Fruit fly (Drosophila melanogaster) whole organism, prepupa: ENCODE results near the gene CG11151.

ENCODE experiments used
- Blimp-1 ChIP-seq: fragments of 200-800 bp; sonication (Bioruptor generic); optimal IDR thresholded peaks from 3 replicates; lab custom pipeline; 2017; ENCODE audit warnings: missing biosample characterization, missing genetic modification characterization, mild to moderate bottlenecking, moderate library complexity, missing genetic modification reagents
- CG10669 ChIP-seq: fragments of 200-800 bp; sonication (Bioruptor generic); optimal IDR thresholded peaks from 3 replicates; lab custom pipeline; 2018; ENCODE audit warnings: missing biosample characterization, mild to moderate bottlenecking, missing genetic modification characterization, moderate library complexity
- CG11294 ChIP-seq: fragments of 200-800 bp; sonication (Bioruptor generic); IDR thresholded peaks from 2 replicates; pipeline ENCODE4 v1.3.6; 2022; ENCODE audit warnings: missing biosample characterization, missing genetic modification characterization
- CG11762 ChIP-seq: fragments of 200-800 bp; sonication (Bioruptor generic); optimal IDR thresholded peaks from 3 replicates; lab custom pipeline; 2016; ENCODE audit warnings: missing biosample characterization, missing genetic modification characterization; ENCODE audit not compliant: insufficient read depth
- CG15336 ChIP-seq: fragments of 200-800 bp; sonication (Bioruptor generic); IDR thresholded peaks from 2 replicates; pipeline ENCODE4 v1.3.6; 2022; ENCODE audit warnings: missing biosample characterization, missing genetic modification characterization
- CG1621 ChIP-seq: fragments of 200-800 bp; sonication (Bioruptor generic); optimal IDR thresholded peaks from 3 replicates; lab custom pipeline; 2018; ENCODE audit warnings: missing biosample characterization, mild to moderate bottlenecking, missing genetic modification characterization
- CG16779 ChIP-seq: fragments of 200-800 bp; sonication (Bioruptor generic); optimal IDR thresholded peaks from 3 replicates; lab custom pipeline; 2017; ENCODE audit warnings: missing biosample characterization, mild to moderate bottlenecking, missing genetic modification characterization
- CG31627 ChIP-seq: fragments of 200-800 bp; sonication (Bioruptor generic); optimal IDR thresholded peaks from 3 replicates; lab custom pipeline; 2016; ENCODE audit warnings: missing biosample characterization, missing genetic modification characterization
- CG32006 ChIP-seq: fragments of 200-800 bp; sonication (Bioruptor generic); optimal IDR thresholded peaks from 3 replicates; lab custom pipeline; 2017; ENCODE audit warnings: missing biosample characterization, mild to moderate bottlenecking, missing genetic modification characterization
- CG4318 ChIP-seq: fragments of 200-800 bp; sonication (Bioruptor generic); optimal IDR thresholded peaks from 3 replicates; lab custom pipeline; 2017; ENCODE audit warnings: missing biosample characterization, mild to moderate bottlenecking, missing genetic modification characterization
- CG6163 ChIP-seq: fragments of 200-800 bp; sonication (Bioruptor generic); IDR thresholded peaks from 3 replicates; pipeline ENCODE4 v1.3.6; 2022; ENCODE audit warnings: missing biosample characterization, missing genetic modification characterization
- CG6276 ChIP-seq: fragments of 200-800 bp; sonication (Bioruptor generic); optimal IDR thresholded peaks from 2 replicates; lab custom pipeline; 2017; ENCODE audit warnings: missing biosample characterization, mild to moderate bottlenecking, missing genetic modification characterization
- CG6854 ChIP-seq: fragments of 200-800 bp; sonication (Bioruptor generic); optimal IDR thresholded peaks from 2 replicates; lab custom pipeline; 2017; ENCODE audit warnings: missing biosample characterization, mild to moderate bottlenecking, missing genetic modification characterization
- CG7368 ChIP-seq: fragments of 200-800 bp; sonication (Bioruptor generic); optimal IDR thresholded peaks from 3 replicates; lab custom pipeline; 2016; ENCODE audit warnings: missing biosample characterization, missing genetic modification characterization
- CG8119 ChIP-seq: fragments of 200-800 bp; sonication (Bioruptor generic); IDR thresholded peaks from 3 replicates; pipeline ENCODE4 v1.3.6; 2022; ENCODE audit warnings: missing biosample characterization, missing genetic modification characterization
- CG8319 ChIP-seq: fragments of 200-800 bp; sonication (Bioruptor generic); optimal IDR thresholded peaks from 3 replicates; lab custom pipeline; 2016; ENCODE audit warnings: missing biosample characterization, missing genetic modification characterization
- CG8632 ChIP-seq: fragments of 200-800 bp; sonication (Bioruptor generic); optimal IDR thresholded peaks from 3 replicates; lab custom pipeline; 2016; ENCODE audit warnings: missing biosample characterization, missing genetic modification characterization
- CG9139 ChIP-seq: fragments of 200-800 bp; sonication (Bioruptor generic); optimal IDR thresholded peaks from 3 replicates; lab custom pipeline; 2017; ENCODE audit warnings: missing biosample characterization, mild to moderate bottlenecking, missing genetic modification characterization
- Eip75B ChIP-seq: fragments of 200-800 bp; sonication (Bioruptor generic); optimal IDR thresholded peaks from 3 replicates; lab custom pipeline; 2016; ENCODE audit warnings: missing biosample characterization, missing genetic modification characterization
- Eip78C ChIP-seq: fragments of 200-800 bp; sonication (Bioruptor generic); peaks from one replicate; lab custom pipeline; 2016; ENCODE audit warnings: missing biosample characterization, missing genetic modification characterization
- Ets21C ChIP-seq: fragments of 200-800 bp; sonication (Bioruptor generic); optimal IDR thresholded peaks from 3 replicates; lab custom pipeline; 2016; ENCODE audit warnings: missing biosample characterization, missing genetic modification characterization
- Hr39 ChIP-seq: fragments of 200-800 bp; sonication (Bioruptor generic); optimal IDR thresholded peaks from 2 replicates; lab custom pipeline; 2016; ENCODE audit warnings: missing biosample characterization, missing genetic modification characterization
- Hr4 ChIP-seq: fragments of 200-800 bp; sonication (Bioruptor generic); optimal IDR thresholded peaks from 3 replicates; lab custom pipeline; 2016; ENCODE audit warnings: missing biosample characterization, missing genetic modification characterization
- Met ChIP-seq: fragments of 200-800 bp; sonication (Bioruptor generic); optimal IDR thresholded peaks from 3 replicates; lab custom pipeline; 2016; ENCODE audit warnings: missing biosample characterization, missing genetic modification characterization
- OdsH ChIP-seq: fragments of 200-800 bp; sonication (Bioruptor generic); optimal IDR thresholded peaks from 3 replicates; lab custom pipeline; 2016; ENCODE audit warnings: missing biosample characterization, missing genetic modification characterization
- Smox ChIP-seq: fragments of 200-800 bp; sonication (Bioruptor generic); optimal IDR thresholded peaks from 3 replicates; lab custom pipeline; 2016; ENCODE audit warnings: missing biosample characterization, missing genetic modification characterization
- Sox102F ChIP-seq: fragments of 200-800 bp; sonication (Bioruptor generic); optimal IDR thresholded peaks from 2 replicates; lab custom pipeline; 2016; ENCODE audit warnings: missing biosample characterization, mild to moderate bottlenecking, missing genetic modification characterization
- Sox14 ChIP-seq: fragments of 200-800 bp; sonication (Bioruptor generic); optimal IDR thresholded peaks from 3 replicates; lab custom pipeline; 2016; ENCODE audit warnings: missing biosample characterization, missing genetic modification characterization
- Sox15 ChIP-seq: fragments of 200-800 bp; sonication (Bioruptor generic); optimal IDR thresholded peaks from 3 replicates; lab custom pipeline; 2016; ENCODE audit warnings: missing biosample characterization, missing genetic modification characterization
- achi ChIP-seq: fragments of 200-800 bp; sonication (Bioruptor generic); optimal IDR thresholded peaks from 3 replicates; lab custom pipeline; 2016; ENCODE audit warnings: missing biosample characterization, missing genetic modification characterization
- acj6 ChIP-seq: fragments of 200-800 bp; sonication (Bioruptor generic); optimal IDR thresholded peaks from 3 replicates; lab custom pipeline; 2016; ENCODE audit warnings: missing biosample characterization, missing genetic modification characterization
- cyc ChIP-seq: fragments of 200-800 bp; sonication (Bioruptor generic); optimal IDR thresholded peaks from 3 replicates; lab custom pipeline; 2016; ENCODE audit warnings: missing biosample characterization, missing genetic modification characterization
- eg ChIP-seq: fragments of 200-800 bp; sonication (Bioruptor generic); IDR thresholded peaks from 3 replicates; pipeline ENCODE4 v1.3.6; 2022; ENCODE audit warnings: missing biosample characterization, missing genetic modification characterization
- esn ChIP-seq: fragments of 200-800 bp; sonication (Bioruptor generic); optimal IDR thresholded peaks from 2 replicates; lab custom pipeline; 2016; ENCODE audit warnings: missing biosample characterization, mild to moderate bottlenecking, missing genetic modification characterization, moderate library complexity
- fd59A ChIP-seq: fragments of 200-800 bp; sonication (Bioruptor generic); optimal IDR thresholded peaks from 2 replicates; lab custom pipeline; 2017; ENCODE audit warnings: missing biosample characterization, mild to moderate bottlenecking, missing genetic modification characterization, missing genetic modification reagents
- fd85E ChIP-seq: fragments of 200-800 bp; sonication (Bioruptor generic); optimal IDR thresholded peaks from 3 replicates; lab custom pipeline; 2016; ENCODE audit warnings: missing biosample characterization, missing genetic modification characterization
- fkh ChIP-seq: fragments of 200-800 bp; sonication (Bioruptor generic); optimal IDR thresholded peaks from 3 replicates; lab custom pipeline; 2017; ENCODE audit warnings: missing biosample characterization, mild to moderate bottlenecking, missing genetic modification characterization, moderate library complexity
- net ChIP-seq: fragments of 200-800 bp; sonication (Bioruptor generic); optimal IDR thresholded peaks from 3 replicates; lab custom pipeline; 2016; ENCODE audit warnings: missing biosample characterization, missing genetic modification characterization
- pdm3 ChIP-seq: fragments of 200-800 bp; sonication (Bioruptor generic); optimal IDR thresholded peaks from 3 replicates; lab custom pipeline; 2016; ENCODE audit warnings: missing biosample characterization, missing genetic modification characterization
- salr ChIP-seq, 2 experiments: fragments of 200-800 bp; sonication (Bioruptor generic); optimal IDR thresholded peaks; 3 replicates each; lab custom pipeline; 2016 to 2018; ENCODE audit warnings: missing biosample characterization in 2 of 2, missing genetic modification characterization in 2 of 2, mild to moderate bottlenecking in 1 of 2
- spab ChIP-seq: fragments of 200-800 bp; sonication (Bioruptor generic); optimal IDR thresholded peaks from 2 replicates; lab custom pipeline; 2017; ENCODE audit warnings: missing biosample characterization, mild to moderate bottlenecking, missing genetic modification characterization, missing genetic modification reagents
- ss ChIP-seq, 2 experiments: fragments of 200-800 bp; sonication (Bioruptor generic); optimal IDR thresholded peaks; 2 replicates in 1 of 2; 3 replicates in 1 of 2; lab custom pipeline; 2017 to 2018; ENCODE audit warnings: mild to moderate bottlenecking in 2 of 2, missing biosample characterization in 2 of 2, missing genetic modification characterization in 2 of 2, moderate library complexity in 1 of 2
- svp ChIP-seq: fragments of 200-800 bp; sonication (Bioruptor generic); peaks from one replicate; lab custom pipeline; 2016; ENCODE audit warnings: missing biosample characterization, missing genetic modification characterization
- topi ChIP-seq: fragments of 200-800 bp; sonication (Bioruptor generic); optimal IDR thresholded peaks from 3 replicates; lab custom pipeline; 2016; ENCODE audit warnings: missing biosample characterization, missing genetic modification characterization
- vri ChIP-seq: fragments of 200-800 bp; sonication (Bioruptor generic); optimal IDR thresholded peaks from 3 replicates; lab custom pipeline; 2016; ENCODE audit warnings: missing biosample characterization, mild to moderate bottlenecking, missing genetic modification characterization

Gene CG11151

DNA sequence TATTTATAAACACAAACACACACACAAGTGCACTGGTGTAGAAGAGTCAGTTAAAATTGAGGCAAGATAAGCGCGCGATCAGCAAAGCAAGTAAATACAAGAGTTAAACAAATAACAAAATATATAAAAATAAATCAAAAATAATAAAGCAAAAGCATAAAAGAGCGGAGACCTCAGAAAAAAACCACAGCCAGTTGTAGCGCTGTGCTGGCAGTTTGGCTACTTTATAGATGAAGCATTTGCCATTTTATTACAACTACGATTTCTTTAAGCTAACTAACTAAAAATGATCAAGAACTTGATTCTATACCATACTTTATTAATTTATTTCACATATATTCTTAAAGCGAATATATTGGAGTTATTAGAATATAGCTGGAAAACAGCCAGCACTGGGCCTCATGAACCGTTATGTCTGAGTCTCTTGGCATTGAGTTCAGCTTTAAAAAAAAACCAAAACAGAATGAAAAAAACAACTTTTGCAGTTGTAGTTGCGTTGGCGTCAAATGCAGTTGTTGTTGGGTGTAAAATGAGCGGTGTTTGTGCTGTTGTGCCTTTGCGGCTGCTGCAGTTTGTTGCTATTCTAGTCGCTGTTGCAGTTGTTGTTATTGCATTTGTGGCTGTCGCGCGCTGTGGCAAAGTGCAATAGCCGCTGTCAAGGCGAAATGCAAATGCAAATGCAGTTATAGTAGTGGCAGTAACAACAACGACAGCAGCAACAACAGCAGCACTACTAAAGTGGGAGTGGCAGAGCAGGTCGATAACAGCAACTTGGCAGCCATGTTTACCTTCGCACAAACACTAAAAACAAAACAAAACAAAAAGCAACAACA is 8.3 kb downstream of the CG11151 start (continued):
- TF ChIP-seq fkh (GFP tag; lab: Kevin White, UChicago) (no peak), fd59A (peak; percentile 9), CG8319 (GFP tag; lab: Kevin White, UChicago) (peak; percentile 18), CG6276 (GFP tag; lab: Kevin White, UChicago) (peak; percentile 72), CG31627 (GFP tag; lab: Kevin White, UChicago) (peak; percentile 2), CG10669 (GFP tag; lab: Kevin White, UChicago) (no peak), eg (GFP tag; lab: Robert Waterston, UW) (peak; percentile 77), CG6854 (no peak), CG6163 (GFP tag; lab: Robert Waterston, UW) (peak; percentile 67; the same call in 2 of the 3 replicates), Sox14 (GFP tag; lab: Kevin White, UChicago) (peak; percentile 11)

- peak; percentile 40 for TF ChIP-seq esn (GFP tag; lab: Kevin White, UChicago)
- no peak for TF ChIP-seq Hr39 (GFP tag; lab: Kevin White, UChicago)
- TF ChIP-seq achi (GFP tag; lab: Kevin White, UChicago) = peak; percentile 26
- peak; percentile 71 for TF ChIP-seq svp (GFP tag; lab: Kevin White, UChicago)
- TF ChIP-seq CG11294 (GFP tag; lab: Robert Waterston, UW) = peak; percentile 59
- TF ChIP-seq Ets21C (GFP tag; lab: Kevin White, UChicago) = no peak
- TF ChIP-seq pdm3 = no peak
- TF ChIP-seq fd85E (GFP tag; lab: Kevin White, UChicago) = no peak
- no peak for TF ChIP-seq CG16779 (tag; lab: Kevin White, UChicago)
- no peak for TF ChIP-seq cyc (GFP tag; lab: Kevin White, UChicago)
- peak; percentile 88 for TF ChIP-seq vri (GFP tag; lab: Kevin White, UChicago)
- peak; percentile 75; the same call in 2 of the 3 replicates for TF ChIP-seq CG8119 (GFP tag; lab: Robert Waterston, UW)
- TF ChIP-seq Sox102F = peak; percentile 10
- TF ChIP-seq Blimp-1 (GFP tag; lab: Kevin White, UChicago) = no peak
- TF ChIP-seq fd59A = no peak
- peak; percentile 32 for TF ChIP-seq CG6276 (GFP tag; lab: Kevin White, UChicago)
- TF ChIP-seq ss (GFP tag; optimal IDR thresholded peaks at IDR 0.05; lab: Kevin White, UChicago) = peak; percentile 34 to 46
- TF ChIP-seq CG7368 (GFP tag; lab: Kevin White, UChicago) = peak; percentile 5
- peak; percentile 19 for TF ChIP-seq Smox
- TF ChIP-seq Eip78C = peak; percentile 85
- TF ChIP-seq CG8632 (GFP tag; lab: Kevin White, UChicago) = peak; percentile 27
- TF ChIP-seq Sox15 (GFP tag; lab: Kevin White, UChicago) = no peak
- TF ChIP-seq CG11762 (GFP tag; lab: Kevin White, UChicago) = no peak
- no peak for TF ChIP-seq CG9139
- peak; percentile 46 for TF ChIP-seq OdsH (GFP tag; lab: Kevin White, UChicago)
- peak; percentile 67 for TF ChIP-seq eg (GFP tag; lab: Robert Waterston, UW)
- TF ChIP-seq CG15336 (GFP tag; lab: Robert Waterston, UW) = peak; percentile 81
- TF ChIP-seq spab (GFP tag; lab: Kevin White, UChicago) = no peak
- TF ChIP-seq Met (GFP tag; lab: Kevin White, UChicago) = peak; percentile 36
- no peak for TF ChIP-seq salr (GFP tag; optimal IDR thresholded peaks at IDR 0.05; lab: Kevin White, UChicago)
- no peak for TF ChIP-seq CG8319 (GFP tag; lab: Kevin White, UChicago)
- peak; percentile 24 for TF ChIP-seq topi (GFP tag; lab: Kevin White, UChicago)
- no peak for TF ChIP-seq net
- TF ChIP-seq Hr4 (GFP tag; lab: Kevin White, UChicago) = peak; percentile 44
- peak; percentile 54 for TF ChIP-seq CG32006 (GFP tag; lab: Kevin White, UChicago)
- peak; percentile 53; the same call in 1 of the 3 replicates for TF ChIP-seq CG6163 (GFP tag; lab: Robert Waterston, UW)
- TF ChIP-seq Eip75B = peak; percentile 15
- peak; percentile 27 for TF ChIP-seq CG4318 (GFP tag; lab: Kevin White, UChicago)
- peak; percentile 35 for TF ChIP-seq acj6 (GFP tag; lab: Kevin White, UChicago)
- no peak for TF ChIP-seq CG1621 (tag; lab: Kevin White, UChicago)
Observed at dm6 chrX:13748906-13749872, 9.6 kb downstream of the CG11151 start.
